Worm (Caenorhabditis elegans): ENCODE results near the gene srd-48.
"Not testable (repeated sequence)": the region's sequence is repeated elsewhere in the genome, so short reads cannot be mapped to it uniquely, and the experiment has no call there.

Gene srd-48

DNA sequence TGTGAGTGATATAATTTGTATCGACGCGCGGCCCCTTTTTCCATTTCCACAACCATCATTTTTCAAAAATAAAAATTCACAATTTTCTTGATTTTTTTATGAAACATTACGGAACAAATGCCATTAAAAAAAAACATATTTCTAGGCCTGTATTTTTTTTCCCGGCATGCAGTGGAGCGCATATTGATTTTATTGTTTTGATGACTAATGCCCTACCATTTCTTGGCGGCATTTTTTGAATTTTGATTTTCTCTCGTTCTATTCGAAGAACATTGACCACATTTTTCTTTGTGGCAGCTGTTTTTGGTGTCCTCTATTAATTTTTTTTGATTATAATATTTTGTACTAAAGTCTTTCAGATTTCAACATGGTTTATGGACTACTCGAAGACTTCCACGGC is 37.6 kb upstream of the srd-48 start, which contains the start of gene W06D11.3:
W06D11.3 (plus strand) TSS at position 360 of the 400 bp plus-strand sequence.
- TF ChIP-seq nhr-11 (tag; optimal IDR thresholded peaks at IDR 0.05), result no peak
- no peak for TF ChIP-seq elt-2 (tag; optimal IDR thresholded peaks at IDR 0.05)
- TF ChIP-seq ztf-11 (tag; optimal IDR thresholded peaks at IDR 0.05), result no peak
- TF ChIP-seq pha-4 (tag; optimal IDR thresholded peaks at IDR 0.05), result no peak
- no peak for TF ChIP-seq sea-2 (GFP tag; optimal IDR thresholded peaks at IDR 0.05)
- no peak for TF ChIP-seq nhr-67 (tag; optimal IDR thresholded peaks at IDR 0.05)
- no peak for TF ChIP-seq pqm-1 (tag; optimal IDR thresholded peaks at IDR 0.05)
- TF ChIP-seq fkh-2 (tag; optimal IDR thresholded peaks at IDR 0.05), result no peak
- no peak for TF ChIP-seq nhr-23 (tag; optimal IDR thresholded peaks at IDR 0.05)
- TF ChIP-seq lsy-12 (tag; optimal IDR thresholded peaks at IDR 0.05), result no peak
- TF ChIP-seq mdl-1 (tag; optimal IDR thresholded peaks at IDR 0.05), result no peak
- no peak for TF ChIP-seq egl-27 (tag; optimal IDR thresholded peaks at IDR 0.05)
- no peak for TF ChIP-seq nhr-76 (tag; optimal IDR thresholded peaks at IDR 0.05)
- TF ChIP-seq ceh-16 (tag; optimal IDR thresholded peaks at IDR 0.05), result no peak
- TF ChIP-seq mml-1 (tag; optimal IDR thresholded peaks at IDR 0.05), result no peak
- no peak for TF ChIP-seq snpc-4 (tag; optimal IDR thresholded peaks at IDR 0.05)
- TF ChIP-seq nhr-12 (tag; optimal IDR thresholded peaks at IDR 0.05), result no peak
- no peak for TF ChIP-seq egl-5 (tag; optimal IDR thresholded peaks at IDR 0.05)

DNA sequence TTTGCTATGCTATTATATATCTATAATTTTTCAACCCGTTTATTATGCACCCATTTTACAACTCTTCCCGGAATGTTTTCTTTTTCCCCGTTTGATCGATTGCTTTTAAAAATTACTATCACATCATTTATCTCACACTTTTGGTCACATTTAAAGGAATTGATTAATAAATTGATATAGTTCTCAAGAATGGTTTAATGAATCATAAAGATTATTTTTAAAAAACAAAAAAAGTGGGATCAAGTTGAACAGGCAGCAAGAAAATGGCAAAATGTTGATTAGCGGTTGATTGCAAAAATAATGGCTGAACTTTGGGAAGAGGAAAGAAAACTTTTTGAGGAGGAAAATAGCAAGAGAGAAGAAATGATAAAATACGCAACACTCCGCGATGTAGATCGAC is 36.1 kb upstream of the srd-48 start, which contains the start of gene W06D11.5:
W06D11.5 (plus strand) TSS at position 301 of the 400 bp plus-strand sequence.
- TF ChIP-seq elt-2 (tag; optimal IDR thresholded peaks at IDR 0.05) (no peak), nhr-76 (tag; optimal IDR thresholded peaks at IDR 0.05) (no peak), jun-1 (tag; optimal IDR thresholded peaks at IDR 0.05) (no peak), skn-1 (tag; optimal IDR thresholded peaks at IDR 0.05) (no peak), lin-15B (tag; optimal IDR thresholded peaks at IDR 0.05) (no peak), nfya-1 (tag; optimal IDR thresholded peaks at IDR 0.05; ENCODE audit: insufficient read depth) (no peak), unc-39 (tag; optimal IDR thresholded peaks at IDR 0.05) (no peak), ceh-82 (tag; optimal IDR thresholded peaks at IDR 0.05) (no peak), fkh-2 (tag; optimal IDR thresholded peaks at IDR 0.05) (no peak), egl-5 (tag; optimal IDR thresholded peaks at IDR 0.05) (no peak), elt-3 (tag; optimal IDR thresholded peaks at IDR 0.05) (no peak), aly-2 (tag; optimal IDR thresholded peaks at IDR 0.05) (no peak)

ce11 chrX:12302755-12303154 is 33.2 kb upstream of the srd-48 start, which contains the start of gene dot-1.3:
Gene dot-1.3, minus strand, starts transcription at chrX:12302855.
- TF ChIP-seq daf-12 (tag; optimal IDR thresholded peaks at IDR 0.05); ama-1 (optimal IDR thresholded peaks at IDR 0.05); nhr-12 (tag; optimal IDR thresholded peaks at IDR 0.05): not testable (repeated sequence)

DNA sequence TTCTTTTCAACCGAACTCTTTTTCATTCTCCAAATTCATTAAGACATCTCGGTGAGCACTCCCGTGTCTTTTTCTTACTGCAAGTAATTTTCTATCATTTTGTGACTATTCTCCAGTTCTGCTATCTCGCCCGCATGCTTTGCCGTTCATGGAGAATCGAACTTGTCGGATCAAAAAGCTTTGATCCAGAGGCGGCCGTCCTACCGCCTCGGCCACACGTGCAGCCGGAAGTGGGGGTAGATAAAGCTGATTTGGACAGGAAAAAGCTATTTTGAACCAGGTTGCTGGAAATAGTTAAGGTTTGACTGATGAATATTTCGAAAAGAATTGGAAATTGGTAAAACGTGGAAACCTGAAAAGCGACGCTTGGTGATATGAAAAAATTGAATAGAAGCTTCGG is 31.7 kb upstream of the srd-48 start:
- TF ChIP-seq nhr-77 (tag; optimal IDR thresholded peaks at IDR 0.05), result no peak
- TF ChIP-seq ztf-4 (tag; optimal IDR thresholded peaks at IDR 0.05), result no peak
- no peak for TF ChIP-seq hmg-11 (tag; optimal IDR thresholded peaks at IDR 0.05)
- TF ChIP-seq lsy-12 (tag; optimal IDR thresholded peaks at IDR 0.05), result no peak
- no peak for TF ChIP-seq nhr-25 (tag; optimal IDR thresholded peaks at IDR 0.05)
- no peak for TF ChIP-seq nhr-43 (tag; optimal IDR thresholded peaks at IDR 0.05; ENCODE audit: poor library complexity, severe bottlenecking)
- no peak for TF ChIP-seq nhr-12 (tag; optimal IDR thresholded peaks at IDR 0.05)
- TF ChIP-seq ceh-28 (tag; optimal IDR thresholded peaks at IDR 0.05), result no peak

DNA sequence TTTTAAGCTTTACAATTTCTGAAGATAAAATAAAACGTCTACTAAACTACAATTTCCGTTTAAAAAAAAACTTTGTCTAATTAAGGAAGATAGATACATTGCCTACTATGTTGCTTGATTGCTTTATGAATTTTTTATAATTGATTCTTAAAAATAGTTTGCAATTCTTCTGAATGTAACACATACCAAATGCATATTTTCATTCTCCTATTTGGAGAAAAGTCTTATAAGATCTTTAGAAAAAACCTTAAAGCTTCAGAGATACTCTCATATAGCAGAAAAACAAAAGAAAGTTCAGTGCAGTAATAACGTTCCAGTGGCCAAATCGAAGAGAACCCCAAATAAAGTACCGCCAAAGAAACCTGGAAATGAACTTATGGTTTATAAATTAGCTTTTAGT is 29.3 kb upstream of the srd-48 start, which contains the start of gene phf-32:
phf-32 (plus strand) TSS at position 301 of the 400 bp plus-strand sequence.
- TF ChIP-seq hmg-11 (tag; optimal IDR thresholded peaks at IDR 0.05) (no peak), fos-1 (tag; optimal IDR thresholded peaks at IDR 0.05) (no peak), ztf-4 (tag; optimal IDR thresholded peaks at IDR 0.05) (no peak), nhr-77 (tag; optimal IDR thresholded peaks at IDR 0.05) (no peak), R02D3.7 (tag; optimal IDR thresholded peaks at IDR 0.05) (no peak), aly-2 (tag; optimal IDR thresholded peaks at IDR 0.05) (no peak), nhr-67 (tag; optimal IDR thresholded peaks at IDR 0.05) (no peak), ama-1 (optimal IDR thresholded peaks at IDR 0.05) (no peak), mml-1 (tag; optimal IDR thresholded peaks at IDR 0.05) (no peak), nhr-237 (tag; optimal IDR thresholded peaks at IDR 0.05) (no peak), nhr-25 (tag; optimal IDR thresholded peaks at IDR 0.05) (no peak), zag-1 (tag; optimal IDR thresholded peaks at IDR 0.05) (no peak), daf-12 (tag; optimal IDR thresholded peaks at IDR 0.05) (no peak), egl-5 (tag; optimal IDR thresholded peaks at IDR 0.05) (no peak), lin-39 (tag; optimal IDR thresholded peaks at IDR 0.05) (no peak), ztf-11 (tag; optimal IDR thresholded peaks at IDR 0.05) (no peak), jun-1 (tag; optimal IDR thresholded peaks at IDR 0.05) (no peak)

Data from whole organism, L3 larva.